Worm (Caenorhabditis elegans) whole organism, L2 larva: Measurements from ENCODE around the gene K07E1.1.

ENCODE experiments used
- ZK546.5 ChIP-seq: sonication (generic microtip); optimal IDR thresholded peaks from 2 replicates; lab custom pipeline; 2017; ENCODE audit warnings: missing biosample characterization, missing genetic modification characterization
- ceh-82 ChIP-seq: fragments of 150-350 bp; optimal IDR thresholded peaks from 2 replicates; lab custom pipeline; 2014; ENCODE audit warnings: missing biosample characterization, missing genetic modification characterization
- elt-3 ChIP-seq: sonication (generic microtip); optimal IDR thresholded peaks from 2 replicates; lab custom pipeline; 2017; ENCODE audit warnings: missing biosample characterization, missing genetic modification characterization
- lsy-2 ChIP-seq, 2 experiments: fragments of 150-350 bp in 1 of 2; sonication (generic microtip) in 1 of 2; optimal IDR thresholded peaks; 2 replicates each; lab custom pipeline; 2014 to 2017; ENCODE audit warnings: missing biosample characterization in 2 of 2, missing genetic modification characterization in 2 of 2
- nhr-6 ChIP-seq: fragments of 150-350 bp; optimal IDR thresholded peaks from 2 replicates; lab custom pipeline; 2014; ENCODE audit warnings: missing biosample characterization, missing genetic modification characterization
- skn-1 ChIP-seq: sonication (generic microtip); optimal IDR thresholded peaks from 2 replicates; lab custom pipeline; 2017; ENCODE audit warnings: missing biosample characterization, missing genetic modification characterization
- snpc-4 ChIP-seq: fragments of 150-350 bp; optimal IDR thresholded peaks from 2 replicates; lab custom pipeline; 2014; ENCODE audit warnings: missing biosample characterization, missing genetic modification characterization
- unc-55 ChIP-seq: fragments of 150-350 bp; sonication (generic microtip); optimal IDR thresholded peaks from 3 replicates; lab custom pipeline; 2014; ENCODE audit warnings: missing biosample characterization, missing genetic modification reagents, missing genetic modification characterization
- unc-62 ChIP-seq: fragments of 150-350 bp; optimal IDR thresholded peaks from 2 replicates; lab custom pipeline; 2014; ENCODE audit warnings: missing biosample characterization, missing genetic modification reagents, missing genetic modification characterization

DNA sequence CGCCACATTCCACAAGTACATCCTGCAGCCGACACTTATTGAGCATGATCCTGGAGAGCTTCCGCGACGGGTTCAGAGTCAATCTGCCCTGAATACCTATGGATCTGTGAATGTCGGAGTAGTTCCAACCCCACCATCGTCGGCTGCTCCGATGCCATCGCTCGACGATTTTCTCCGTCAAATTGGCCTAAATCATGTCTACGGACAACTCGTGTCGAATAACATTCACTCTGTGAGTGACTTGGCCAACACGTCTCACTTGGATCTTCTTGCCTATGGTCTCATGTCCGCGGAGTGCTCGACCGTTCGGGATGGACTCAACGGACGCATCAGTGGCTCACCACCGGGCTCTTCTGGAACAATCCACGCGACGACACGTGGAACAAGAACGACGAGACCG, 39.2 kb downstream of the K07E1.1 start:
- TF ChIP-seq nhr-6 (tag; lab: Kevin White, UChicago) (no peak), ceh-82 (no peak), elt-3 (tag; lab: Kevin White, UChicago) (no peak), skn-1 (no peak), snpc-4 (tag; lab: Kevin White, UChicago) (no peak), ZK546.5 (tag; lab: Kevin White, UChicago) (no peak), unc-55 (GFP tag; lab: Kevin White, UChicago) (no peak), unc-62 (GFP tag; lab: Kevin White, UChicago) (no peak), lsy-2 (tag; optimal IDR thresholded peaks at IDR 0.05; lab: Kevin White, UChicago) (no peak)
